Worm (Caenorhabditis elegans): ENCODE measurements around the gene ceh-7.
A peak's percentile ranks its signal among the peaks of the same experiment; 100 is the strongest.

ceh-7 gene

DNA sequence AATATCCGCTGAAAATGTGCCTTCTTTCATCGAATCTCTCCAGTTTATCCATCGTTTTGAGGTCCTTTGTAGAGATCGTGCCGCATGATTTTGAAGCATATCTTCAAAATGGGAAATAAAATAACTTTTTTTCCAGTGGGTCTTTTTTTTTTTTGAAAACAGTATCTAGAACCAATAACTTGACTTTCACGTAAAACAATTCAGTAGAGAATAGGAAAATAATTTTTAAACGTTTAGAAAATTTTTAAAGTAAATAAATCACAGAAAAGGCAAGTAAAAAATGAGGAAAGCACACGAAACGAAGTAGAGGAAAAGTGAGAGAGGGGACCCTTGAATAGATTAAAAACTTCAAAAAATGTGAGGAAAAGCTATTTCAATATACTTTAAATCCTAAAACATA, 4.8 kb downstream of the ceh-7 start, which contains the start of gene chdh-1:
TSS of gene chdh-1 (minus strand) at position 101 of the 400 bp plus-strand sequence.
- TF ChIP-seq ztf-4 (tag; optimal IDR thresholded peaks at IDR 0.05) (no peak), mep-1 (tag; optimal IDR thresholded peaks at IDR 0.05) (no peak), tbx-2 (tag; optimal IDR thresholded peaks at IDR 0.05) (no peak), F16B12.6 (tag; optimal IDR thresholded peaks at IDR 0.05) (no peak), pag-3 (tag; optimal IDR thresholded peaks at IDR 0.05; ENCODE audit: borderline replicate concordance, insufficient read depth) (no peak), elt-2 (tag; optimal IDR thresholded peaks at IDR 0.05) (no peak), unc-98 (GFP tag; IDR thresholded peaks at IDR 0.05) (no peak), C34B4.2 (tag; optimal IDR thresholded peaks at IDR 0.05) (no peak), nhr-19 (GFP tag; conservative IDR thresholded peaks at IDR 0.05) (no peak), mef-2 (tag; optimal IDR thresholded peaks at IDR 0.05) (no peak), efl-1 (optimal IDR thresholded peaks at IDR 0.05) (no peak), efl-1 (GFP tag; optimal IDR thresholded peaks at IDR 0.05 in 1 of 2) (no peak), sup-37 (GFP tag; optimal IDR thresholded peaks at IDR 0.05) (no peak)

DNA sequence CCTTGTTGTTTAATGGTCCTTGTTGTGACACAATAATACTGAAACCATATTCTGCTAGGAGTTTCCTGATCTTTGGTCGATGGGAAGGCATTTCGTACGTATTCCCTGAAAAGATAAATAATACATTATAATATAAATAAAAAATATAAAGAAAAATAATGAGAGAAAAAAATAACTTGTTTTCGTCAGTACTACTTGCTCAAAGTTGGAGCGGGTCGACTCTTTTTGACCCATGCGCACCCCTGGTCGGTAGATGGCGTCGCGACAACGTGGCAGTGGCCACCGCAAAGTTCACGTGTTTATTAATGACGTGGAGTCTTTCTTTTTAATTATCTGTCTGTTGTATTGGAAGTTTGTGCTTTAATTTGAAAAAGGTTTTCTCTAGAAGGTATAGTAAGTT, 7.8 kb downstream of the ceh-7 start, which contains the start of gene C34C6.10:
TSS of gene C34C6.10 (minus strand) at position 101 of the 400 bp plus-strand sequence.
- no peak for TF ChIP-seq nhr-77 (tag; optimal IDR thresholded peaks at IDR 0.05)
- no peak for TF ChIP-seq rnt-1 (tag; optimal IDR thresholded peaks at IDR 0.05)
- no peak for TF ChIP-seq pax-3 (tag; optimal IDR thresholded peaks at IDR 0.05)
- no peak for TF ChIP-seq ceh-90 (tag; optimal IDR thresholded peaks at IDR 0.05)
- TF ChIP-seq nhr-76 (tag; optimal IDR thresholded peaks at IDR 0.05), result no peak
- no peak for TF ChIP-seq nhr-90 (tag; optimal IDR thresholded peaks at IDR 0.05; ENCODE audit: poor library complexity)
- no peak for TF ChIP-seq unc-130 (tag; optimal IDR thresholded peaks at IDR 0.05)
- TF ChIP-seq mep-1 (tag; optimal IDR thresholded peaks at IDR 0.05), result no peak
- TF ChIP-seq grh-1 (GFP tag; IDR thresholded peaks at IDR 0.05), result no peak
- TF ChIP-seq pag-3 (tag; optimal IDR thresholded peaks at IDR 0.05; ENCODE audit: borderline replicate concordance, insufficient read depth), result no peak
- no peak for TF ChIP-seq egl-13 (tag; optimal IDR thresholded peaks at IDR 0.05)
- no peak for TF ChIP-seq aly-2 (tag; optimal IDR thresholded peaks at IDR 0.05)
- no peak for TF ChIP-seq isw-1 (GFP tag; IDR thresholded peaks at IDR 0.05)
- no peak for TF ChIP-seq lin-39 (tag; optimal IDR thresholded peaks at IDR 0.05)
- TF ChIP-seq snu-23 (GFP tag; optimal IDR thresholded peaks at IDR 0.05), result no peak
- no peak for TF ChIP-seq tbx-2 (tag; optimal IDR thresholded peaks at IDR 0.05)
- no peak for TF ChIP-seq nhr-85 (tag)

DNA sequence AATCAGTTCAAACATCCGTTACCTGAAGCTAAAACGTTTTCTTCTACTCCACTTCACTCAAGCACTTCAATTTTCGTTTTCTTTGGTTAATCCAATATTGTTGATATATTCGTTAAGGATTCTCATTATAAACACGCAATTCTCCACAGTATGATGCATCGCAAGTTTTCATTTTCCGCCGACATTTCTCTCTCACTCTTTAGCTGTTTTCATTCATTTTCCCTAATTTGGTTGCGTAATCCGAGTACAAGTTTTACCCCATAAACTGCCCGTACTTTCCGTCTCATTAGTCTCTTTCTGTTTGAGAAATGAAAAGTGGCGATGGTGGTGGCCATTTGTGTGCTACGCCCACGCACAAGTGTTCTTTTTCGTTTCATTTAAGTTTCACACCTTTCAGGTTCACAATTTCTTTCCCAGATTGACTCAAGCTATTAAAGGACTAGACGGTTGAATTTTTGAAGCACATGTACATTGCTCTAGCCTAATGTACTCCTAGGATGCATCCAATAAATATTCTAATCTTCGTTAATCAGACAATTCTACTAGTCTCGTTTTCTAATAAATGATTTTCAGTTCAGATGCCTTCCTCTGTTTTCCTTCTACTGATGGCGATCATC, 12.2 kb downstream of the ceh-7 start, which contains the start of gene C34C6.3:
TSS of gene C34C6.3 (plus strand) at position 567 of the 617 bp plus-strand sequence.
- TF ChIP-seq pax-3 (tag; optimal IDR thresholded peaks at IDR 0.05), result no peak
- peak; percentile 90 for TF ChIP-seq blmp-1 (tag; optimal IDR thresholded peaks at IDR 0.05)

DNA sequence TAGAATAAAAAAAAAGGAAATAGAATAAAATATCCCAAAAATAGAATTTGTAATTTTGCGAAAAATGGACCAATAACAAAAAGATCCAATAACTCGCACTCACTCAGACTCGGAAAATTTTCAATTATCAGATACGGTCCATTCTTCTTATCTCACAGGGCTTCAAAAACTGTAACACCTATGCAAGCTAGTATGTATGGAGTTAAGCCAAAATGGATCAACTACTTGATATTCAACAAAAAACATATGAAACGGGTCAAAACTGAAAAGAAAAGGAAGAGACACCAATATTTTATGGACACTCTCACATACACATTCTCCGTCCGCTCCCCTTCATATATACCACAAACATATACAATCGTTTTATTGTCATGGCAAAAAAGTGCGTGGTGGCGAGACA, 18.0 kb downstream of the ceh-7 start, which contains the start of gene C34C6.9:
TSS of gene C34C6.9 (plus strand) at position 301 of the 400 bp plus-strand sequence.
- TF ChIP-seq mab-9 (GFP tag; IDR thresholded peaks at IDR 0.05), result no peak
- TF ChIP-seq dsc-1 (tag; optimal IDR thresholded peaks at IDR 0.05), result no peak
- no peak for TF ChIP-seq ceh-82 (tag; optimal IDR thresholded peaks at IDR 0.05)
- TF ChIP-seq C04F5.9 (tag; optimal IDR thresholded peaks at IDR 0.05), result no peak
- TF ChIP-seq nhr-19 (GFP tag; conservative IDR thresholded peaks at IDR 0.05), result no peak
- TF ChIP-seq grh-1 (GFP tag; IDR thresholded peaks at IDR 0.05), result no peak
- no peak for TF ChIP-seq fos-1 (tag; optimal IDR thresholded peaks at IDR 0.05)
- no peak for TF ChIP-seq egl-27 (tag; optimal IDR thresholded peaks at IDR 0.05)
- TF ChIP-seq efl-1 (optimal IDR thresholded peaks at IDR 0.05), result no peak
- TF ChIP-seq efl-1 (GFP tag; optimal IDR thresholded peaks at IDR 0.05 in 1 of 2), result no peak
- no peak for TF ChIP-seq swsn-7 (tag; optimal IDR thresholded peaks at IDR 0.05)
- no peak for TF ChIP-seq tbx-2 (tag; optimal IDR thresholded peaks at IDR 0.05)
- no peak for TF ChIP-seq aly-2 (tag; optimal IDR thresholded peaks at IDR 0.05)
- TF ChIP-seq nhr-28 (tag; optimal IDR thresholded peaks at IDR 0.05), result no peak
- no peak for TF ChIP-seq unc-130 (tag; optimal IDR thresholded peaks at IDR 0.05)
- no peak for TF ChIP-seq isw-1 (GFP tag; IDR thresholded peaks at IDR 0.05)
- no peak for TF ChIP-seq ceh-88 (GFP tag; IDR thresholded peaks at IDR 0.05)
- no peak for TF ChIP-seq nhr-12 (tag; optimal IDR thresholded peaks at IDR 0.05)
- no peak for TF ChIP-seq ceh-8 (GFP tag; optimal IDR thresholded peaks at IDR 0.05)
